Fruit fly (Drosophila melanogaster) whole organism, pupa: ENCODE results near the gene CG34426.

Experiments
- CG10348 ChIP-seq: fragments of 200-800 bp; sonication (Bioruptor generic); IDR thresholded peaks from 2 replicates; pipeline ENCODE4 v1.3.6; 2022; ENCODE audit warnings: missing biosample characterization, missing genetic modification characterization
- CG12605 ChIP-seq: fragments of 200-800 bp; sonication (Bioruptor generic); IDR thresholded peaks from 2 replicates; pipeline ENCODE4 v1.3.6; 2022; ENCODE audit warnings: missing biosample characterization, missing genetic modification characterization
- CG13204 ChIP-seq: fragments of 200-800 bp; sonication (Bioruptor generic); optimal IDR thresholded peaks from 2 replicates; lab custom pipeline; 2018; ENCODE audit warnings: missing biosample characterization, mild to moderate bottlenecking, missing genetic modification characterization, moderate library complexity
- CG14655 ChIP-seq: fragments of 200-800 bp; sonication (Bioruptor generic); optimal IDR thresholded peaks from 3 replicates; lab custom pipeline; 2017; ENCODE audit warnings: mild to moderate bottlenecking, missing biosample characterization, missing genetic modification reagents, missing genetic modification characterization
- CG15710 ChIP-seq: fragments of 200-800 bp; sonication (Bioruptor generic); optimal IDR thresholded peaks from 2 replicates; lab custom pipeline; 2018; ENCODE audit warnings: missing biosample characterization, mild to moderate bottlenecking, missing genetic modification characterization, moderate library complexity
- CG17806 ChIP-seq: fragments of 200-800 bp; sonication (Bioruptor generic); optimal IDR thresholded peaks from 2 replicates; lab custom pipeline; 2018; ENCODE audit warnings: missing biosample characterization, mild to moderate bottlenecking, missing genetic modification characterization, moderate library complexity
- CG32121 ChIP-seq: fragments of 200-800 bp; sonication (Bioruptor generic); IDR thresholded peaks from 2 replicates; pipeline ENCODE4 v1.3.6; 2022; ENCODE audit warnings: missing biosample characterization, missing genetic modification characterization
- CG34367 ChIP-seq: fragments of 200-800 bp; sonication (Bioruptor generic); optimal IDR thresholded peaks from 2 replicates; lab custom pipeline; 2018; ENCODE audit warnings: missing biosample characterization, mild to moderate bottlenecking, missing genetic modification characterization
- CG4496 ChIP-seq: fragments of 200-800 bp; sonication (Bioruptor generic); IDR thresholded peaks from 3 replicates; pipeline ENCODE4 v1.3.6; 2022; ENCODE audit warnings: missing biosample characterization, missing genetic modification characterization
- CG8159 ChIP-seq: fragments of 200-800 bp; sonication (Bioruptor generic); optimal IDR thresholded peaks from 3 replicates; lab custom pipeline; 2018; ENCODE audit warnings: missing biosample characterization, mild to moderate bottlenecking, missing genetic modification characterization, moderate library complexity
- CG8301 ChIP-seq: fragments of 200-800 bp; sonication (Bioruptor generic); optimal IDR thresholded peaks from 2 replicates; lab custom pipeline; 2018; ENCODE audit warnings: missing biosample characterization, mild to moderate bottlenecking, missing genetic modification characterization
- CG9948 ChIP-seq: fragments of 200-800 bp; sonication (Bioruptor generic); optimal IDR thresholded peaks from 2 replicates; lab custom pipeline; 2018; ENCODE audit warnings: missing biosample characterization, mild to moderate bottlenecking, missing genetic modification characterization, moderate library complexity
- D1 ChIP-seq: fragments of 200-800 bp; sonication (Bioruptor generic); optimal IDR thresholded peaks from 2 replicates; lab custom pipeline; 2018; ENCODE audit warnings: missing biosample characterization, mild to moderate bottlenecking, missing genetic modification characterization, moderate library complexity
- EcR ChIP-seq: fragments of 200-800 bp; sonication (Bioruptor generic); optimal IDR thresholded peaks from 3 replicates; lab custom pipeline; 2019; ENCODE audit warnings: missing biosample characterization, missing genetic modification characterization, mild to moderate bottlenecking, moderate library complexity, missing genetic modification reagents
- Ets98B ChIP-seq: fragments of 200-800 bp; sonication (Bioruptor generic); IDR thresholded peaks from 2 replicates; pipeline ENCODE4 v1.3.6; 2022; ENCODE audit warnings: missing biosample characterization, missing genetic modification characterization
- Pif1A ChIP-seq: fragments of 200-800 bp; sonication (Bioruptor generic); optimal IDR thresholded peaks from 3 replicates; lab custom pipeline; 2016; ENCODE audit warnings: missing biosample characterization, missing genetic modification characterization
- Pif1B ChIP-seq: fragments of 200-800 bp; sonication (Bioruptor generic); optimal IDR thresholded peaks from 3 replicates; lab custom pipeline; 2016; ENCODE audit warnings: missing biosample characterization, missing genetic modification characterization
- Snoo ChIP-seq: fragments of 200-800 bp; sonication (Bioruptor generic); optimal IDR thresholded peaks from 3 replicates; lab custom pipeline; 2017; ENCODE audit warnings: missing biosample characterization, mild to moderate bottlenecking, missing genetic modification characterization, inconsistent platforms
- fd96Ca ChIP-seq: fragments of 200-800 bp; sonication (Bioruptor generic); IDR thresholded peaks from 3 replicates; pipeline ENCODE4 v1.3.6; 2022; ENCODE audit warnings: missing biosample characterization, missing genetic modification characterization
- gl ChIP-seq: fragments of 200-800 bp; sonication (Bioruptor generic); optimal IDR thresholded peaks from 2 replicates; lab custom pipeline; 2018; ENCODE audit warnings: missing biosample characterization, mild to moderate bottlenecking, missing genetic modification characterization
- rn ChIP-seq: fragments of 200-800 bp; sonication (Bioruptor generic); IDR thresholded peaks from 2 replicates; pipeline ENCODE4 v1.3.6; 2022; ENCODE audit warnings: missing biosample characterization, missing genetic modification characterization

The CG34426 gene

DNA sequence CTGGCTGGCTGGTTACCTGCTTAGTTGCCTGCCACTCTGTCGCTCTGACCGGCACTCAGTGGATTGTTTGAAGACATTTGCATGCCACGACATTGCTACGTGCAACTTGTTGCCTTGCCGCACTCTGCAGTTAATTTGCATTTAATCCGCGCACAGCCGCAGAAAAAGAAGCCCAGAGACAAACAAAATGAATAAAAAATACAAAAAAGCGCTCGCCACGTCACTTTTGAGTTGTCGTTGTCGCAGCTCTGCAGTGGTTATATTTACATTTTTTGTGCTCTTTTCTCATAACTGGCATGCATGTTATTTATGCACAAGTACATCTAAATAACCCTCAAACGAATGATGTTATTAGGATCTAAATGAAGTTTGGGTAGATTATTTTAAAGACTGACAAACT lies 19.0 kb upstream of the CG34426 start:
- TF ChIP-seq D1 (tag; lab: Kevin White, UChicago) (no peak), CG12605 (GFP tag; lab: Robert Waterston, UW) (peak; percentile 32; the same call in 1 of the 2 replicates), CG14655 (GFP tag; lab: Kevin White, UChicago) (peak; percentile 28), CG8301 (tag; lab: Kevin White, UChicago) (peak; percentile 21), CG34367 (no peak), EcR (GFP tag; lab: Kevin White, UChicago) (no peak), Ets98B (GFP tag; lab: Robert Waterston, UW) (peak; percentile 16; the same call in 1 of the 2 replicates), Pif1A (no peak), Pif1B (GFP tag; lab: Kevin White, UChicago) (no peak), CG4496 (0 out of 3 replicates have a peak, but pooled peaks have one; percentile 25), CG32121 (GFP tag; lab: Robert Waterston, UW) (no peak)

- TF ChIP-seq CG17806 (tag; lab: Kevin White, UChicago) (no peak), CG13204 (no peak), CG14655 (GFP tag; lab: Kevin White, UChicago) (no peak), CG15710 (tag; lab: Kevin White, UChicago) (no peak), fd96Ca (GFP tag; lab: Robert Waterston, UW) (no peak), CG12605 (GFP tag; lab: Robert Waterston, UW) (no peak), CG9948 (tag; lab: Kevin White, UChicago) (no peak), Snoo (no peak), rn (GFP tag; lab: Robert Waterston, UW) (no peak), CG10348 (no peak), CG34367 (no peak), Pif1B (GFP tag; lab: Kevin White, UChicago) (no peak), Pif1A (no peak), Ets98B (GFP tag; lab: Robert Waterston, UW) (no peak), EcR (GFP tag; lab: Kevin White, UChicago) (no peak), CG8301 (tag; lab: Kevin White, UChicago) (no peak), CG8159 (tag; lab: Kevin White, UChicago) (no peak), D1 (tag; lab: Kevin White, UChicago) (no peak), CG4496 (no peak), CG32121 (GFP tag; lab: Robert Waterston, UW) (no peak)
Observed at dm6 chr3L:8787240-8787639, 15.0 kb upstream of the CG34426 start.

- TF ChIP-seq gl (tag; lab: Kevin White, UChicago): no peak
- no peak for TF ChIP-seq CG4496
- no peak for TF ChIP-seq CG13204
- TF ChIP-seq CG15710 (tag; lab: Kevin White, UChicago): no peak
- no peak for TF ChIP-seq Pif1B (GFP tag; lab: Kevin White, UChicago)
- TF ChIP-seq D1 (tag; lab: Kevin White, UChicago): no peak
- TF ChIP-seq CG17806 (tag; lab: Kevin White, UChicago): no peak
- no peak for TF ChIP-seq CG9948 (tag; lab: Kevin White, UChicago)
- TF ChIP-seq Ets98B (GFP tag; lab: Robert Waterston, UW): no peak
- no peak for TF ChIP-seq CG34367
- no peak for TF ChIP-seq CG10348
- TF ChIP-seq EcR (GFP tag; lab: Kevin White, UChicago): no peak
- TF ChIP-seq fd96Ca (GFP tag; lab: Robert Waterston, UW): no peak
- TF ChIP-seq, all 21 proteins: peak for 0
Observed at dm6 chr3L:8787701-8788100, 14.6 kb upstream of the CG34426 start.

DNA sequence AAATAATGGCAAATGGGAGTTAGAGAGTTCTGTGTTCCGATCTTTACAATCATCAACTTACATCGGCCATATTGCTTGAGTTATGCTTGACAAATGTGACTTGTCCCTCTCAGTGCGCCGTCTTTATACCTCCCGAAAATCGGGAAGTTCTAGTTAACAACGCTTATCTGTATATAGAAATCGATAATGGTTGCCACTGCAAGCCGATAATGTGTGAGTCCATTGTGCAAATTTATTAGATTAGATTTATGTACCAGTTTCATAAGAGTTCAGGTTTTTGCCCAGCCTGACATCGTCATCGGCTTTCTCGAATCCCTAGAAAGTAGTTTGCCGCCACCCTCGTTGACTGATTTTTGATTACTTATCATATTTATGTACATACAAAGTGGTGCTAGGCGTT lies 13.8 kb upstream of the CG34426 start, which contains the start of gene Acbp5:
Gene Acbp5 (minus strand): TSS at position 101 of the 400 bp plus-strand sequence.
- TF ChIP-seq CG32121 (GFP tag; lab: Robert Waterston, UW) (no peak), rn (GFP tag; lab: Robert Waterston, UW) (no peak), CG9948 (tag; lab: Kevin White, UChicago) (no peak), CG12605 (GFP tag; lab: Robert Waterston, UW) (no peak), EcR (GFP tag; lab: Kevin White, UChicago) (no peak), gl (tag; lab: Kevin White, UChicago) (no peak), CG13204 (no peak), CG4496 (no peak), CG17806 (tag; lab: Kevin White, UChicago) (no peak), Pif1A (no peak), D1 (tag; lab: Kevin White, UChicago) (no peak), Ets98B (GFP tag; lab: Robert Waterston, UW) (no peak), CG8159 (tag; lab: Kevin White, UChicago) (no peak), CG8301 (tag; lab: Kevin White, UChicago) (no peak), CG15710 (tag; lab: Kevin White, UChicago) (no peak), CG10348 (no peak), CG14655 (GFP tag; lab: Kevin White, UChicago) (no peak)
- TF ChIP-seq, all 21 proteins: peak for 0

DNA sequence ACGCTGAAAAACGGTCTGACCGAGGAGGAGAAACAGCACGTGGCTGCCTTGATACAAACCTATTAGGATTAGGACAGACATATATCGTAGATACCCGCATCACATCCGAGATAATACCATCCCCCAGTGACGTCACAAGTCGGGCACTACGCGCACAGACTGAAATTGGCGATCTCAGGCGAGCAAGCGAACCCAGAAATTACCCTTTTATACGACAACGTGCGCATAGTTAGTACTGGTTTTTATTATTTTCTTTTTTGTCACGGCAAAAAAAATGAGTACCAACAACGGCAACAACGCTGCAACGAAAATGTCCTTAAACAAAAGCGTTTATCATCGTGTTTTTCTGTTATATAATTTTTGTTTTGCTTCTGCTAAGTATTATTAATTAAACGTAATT lies 4.1 kb upstream of the CG34426 start:
- no peak for TF ChIP-seq Snoo
- no peak for TF ChIP-seq D1 (tag; lab: Kevin White, UChicago)
- no peak for TF ChIP-seq CG8159 (tag; lab: Kevin White, UChicago)
- TF ChIP-seq Ets98B (GFP tag; lab: Robert Waterston, UW): no peak
- TF ChIP-seq CG34367: no peak
- no peak for TF ChIP-seq CG8301 (tag; lab: Kevin White, UChicago)
- no peak for TF ChIP-seq EcR (GFP tag; lab: Kevin White, UChicago)
- TF ChIP-seq CG14655 (GFP tag; lab: Kevin White, UChicago): no peak
- no peak for TF ChIP-seq CG9948 (tag; lab: Kevin White, UChicago)
- no peak for TF ChIP-seq CG17806 (tag; lab: Kevin White, UChicago)
- no peak for TF ChIP-seq gl (tag; lab: Kevin White, UChicago)
- no peak for TF ChIP-seq CG32121 (GFP tag; lab: Robert Waterston, UW)
- no peak for TF ChIP-seq fd96Ca (GFP tag; lab: Robert Waterston, UW)
- TF ChIP-seq Pif1B (GFP tag; lab: Kevin White, UChicago): no peak
- no peak for TF ChIP-seq CG10348
- TF ChIP-seq, all 21 proteins: peak for 0
